Fruit fly (Drosophila melanogaster) whole organism, pupa: ENCODE measurements around the gene RpS14b.

Source experiments
- CG10348 ChIP-seq: fragments of 200-800 bp; sonication (Bioruptor generic); IDR thresholded peaks from 2 replicates; pipeline ENCODE4 v1.3.6; 2022; ENCODE audit warnings: missing biosample characterization, missing genetic modification characterization
- CG12605 ChIP-seq: fragments of 200-800 bp; sonication (Bioruptor generic); IDR thresholded peaks from 2 replicates; pipeline ENCODE4 v1.3.6; 2022; ENCODE audit warnings: missing biosample characterization, missing genetic modification characterization
- CG13204 ChIP-seq: fragments of 200-800 bp; sonication (Bioruptor generic); optimal IDR thresholded peaks from 2 replicates; lab custom pipeline; 2018; ENCODE audit warnings: missing biosample characterization, mild to moderate bottlenecking, missing genetic modification characterization, moderate library complexity
- CG14655 ChIP-seq: fragments of 200-800 bp; sonication (Bioruptor generic); optimal IDR thresholded peaks from 3 replicates; lab custom pipeline; 2017; ENCODE audit warnings: mild to moderate bottlenecking, missing biosample characterization, missing genetic modification reagents, missing genetic modification characterization
- CG15710 ChIP-seq: fragments of 200-800 bp; sonication (Bioruptor generic); optimal IDR thresholded peaks from 2 replicates; lab custom pipeline; 2018; ENCODE audit warnings: missing biosample characterization, mild to moderate bottlenecking, missing genetic modification characterization, moderate library complexity
- CG17806 ChIP-seq: fragments of 200-800 bp; sonication (Bioruptor generic); optimal IDR thresholded peaks from 2 replicates; lab custom pipeline; 2018; ENCODE audit warnings: missing biosample characterization, mild to moderate bottlenecking, missing genetic modification characterization, moderate library complexity
- CG32121 ChIP-seq: fragments of 200-800 bp; sonication (Bioruptor generic); IDR thresholded peaks from 2 replicates; pipeline ENCODE4 v1.3.6; 2022; ENCODE audit warnings: missing biosample characterization, missing genetic modification characterization
- CG34367 ChIP-seq: fragments of 200-800 bp; sonication (Bioruptor generic); optimal IDR thresholded peaks from 2 replicates; lab custom pipeline; 2018; ENCODE audit warnings: missing biosample characterization, mild to moderate bottlenecking, missing genetic modification characterization
- CG4496 ChIP-seq: fragments of 200-800 bp; sonication (Bioruptor generic); IDR thresholded peaks from 3 replicates; pipeline ENCODE4 v1.3.6; 2022; ENCODE audit warnings: missing biosample characterization, missing genetic modification characterization
- CG8159 ChIP-seq: fragments of 200-800 bp; sonication (Bioruptor generic); optimal IDR thresholded peaks from 3 replicates; lab custom pipeline; 2018; ENCODE audit warnings: missing biosample characterization, mild to moderate bottlenecking, missing genetic modification characterization, moderate library complexity
- CG8301 ChIP-seq: fragments of 200-800 bp; sonication (Bioruptor generic); optimal IDR thresholded peaks from 2 replicates; lab custom pipeline; 2018; ENCODE audit warnings: missing biosample characterization, mild to moderate bottlenecking, missing genetic modification characterization
- CG9948 ChIP-seq: fragments of 200-800 bp; sonication (Bioruptor generic); optimal IDR thresholded peaks from 2 replicates; lab custom pipeline; 2018; ENCODE audit warnings: missing biosample characterization, mild to moderate bottlenecking, missing genetic modification characterization, moderate library complexity
- D1 ChIP-seq: fragments of 200-800 bp; sonication (Bioruptor generic); optimal IDR thresholded peaks from 2 replicates; lab custom pipeline; 2018; ENCODE audit warnings: missing biosample characterization, mild to moderate bottlenecking, missing genetic modification characterization, moderate library complexity
- EcR ChIP-seq: fragments of 200-800 bp; sonication (Bioruptor generic); optimal IDR thresholded peaks from 3 replicates; lab custom pipeline; 2019; ENCODE audit warnings: missing biosample characterization, missing genetic modification characterization, mild to moderate bottlenecking, moderate library complexity, missing genetic modification reagents
- Ets98B ChIP-seq: fragments of 200-800 bp; sonication (Bioruptor generic); IDR thresholded peaks from 2 replicates; pipeline ENCODE4 v1.3.6; 2022; ENCODE audit warnings: missing biosample characterization, missing genetic modification characterization
- Pif1A ChIP-seq: fragments of 200-800 bp; sonication (Bioruptor generic); optimal IDR thresholded peaks from 3 replicates; lab custom pipeline; 2016; ENCODE audit warnings: missing biosample characterization, missing genetic modification characterization
- Pif1B ChIP-seq: fragments of 200-800 bp; sonication (Bioruptor generic); optimal IDR thresholded peaks from 3 replicates; lab custom pipeline; 2016; ENCODE audit warnings: missing biosample characterization, missing genetic modification characterization
- Snoo ChIP-seq: fragments of 200-800 bp; sonication (Bioruptor generic); optimal IDR thresholded peaks from 3 replicates; lab custom pipeline; 2017; ENCODE audit warnings: missing biosample characterization, mild to moderate bottlenecking, missing genetic modification characterization, inconsistent platforms
- fd96Ca ChIP-seq: fragments of 200-800 bp; sonication (Bioruptor generic); IDR thresholded peaks from 3 replicates; pipeline ENCODE4 v1.3.6; 2022; ENCODE audit warnings: missing biosample characterization, missing genetic modification characterization
- gl ChIP-seq: fragments of 200-800 bp; sonication (Bioruptor generic); optimal IDR thresholded peaks from 2 replicates; lab custom pipeline; 2018; ENCODE audit warnings: missing biosample characterization, mild to moderate bottlenecking, missing genetic modification characterization
- rn ChIP-seq: fragments of 200-800 bp; sonication (Bioruptor generic); IDR thresholded peaks from 2 replicates; pipeline ENCODE4 v1.3.6; 2022; ENCODE audit warnings: missing biosample characterization, missing genetic modification characterization

RpS14b gene

DNA sequence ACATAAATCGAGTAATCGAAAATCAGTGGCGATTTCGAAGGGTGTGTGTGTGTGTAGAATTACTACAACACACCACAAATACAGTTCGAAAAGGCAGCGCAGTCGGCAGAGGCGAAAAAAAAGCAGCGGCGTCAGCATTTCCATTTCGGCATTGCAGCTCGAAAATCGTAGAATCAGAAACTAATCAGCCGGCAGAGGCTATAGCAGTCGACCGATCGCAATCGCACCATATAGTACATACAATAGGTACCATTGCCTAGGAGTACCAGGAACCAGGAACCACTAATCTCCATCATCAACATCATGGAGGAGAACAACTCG is 25.7 kb upstream of the RpS14b start:
- TF ChIP-seq EcR (no peak), Pif1B (GFP tag; lab: Kevin White, UChicago) (no peak), CG14655 (no peak), CG10348 (GFP tag; lab: Robert Waterston, UW) (no peak), Snoo (tag; lab: Kevin White, UChicago) (no peak), CG9948 (tag; lab: Kevin White, UChicago) (no peak), CG13204 (GFP tag; lab: Kevin White, UChicago) (no peak), CG8301 (tag; lab: Kevin White, UChicago) (no peak), CG17806 (tag; lab: Kevin White, UChicago) (no peak), rn (GFP tag; lab: Robert Waterston, UW) (no peak), CG12605 (GFP tag; lab: Robert Waterston, UW) (no peak), D1 (no peak), fd96Ca (GFP tag; lab: Robert Waterston, UW) (no peak), CG32121 (GFP tag; lab: Robert Waterston, UW) (no peak), Pif1A (GFP tag; lab: Kevin White, UChicago) (no peak), CG15710 (no peak), CG4496 (GFP tag; lab: Robert Waterston, UW) (no peak), CG8159 (tag; lab: Kevin White, UChicago) (no peak), CG34367 (tag; lab: Kevin White, UChicago) (no peak)

DNA sequence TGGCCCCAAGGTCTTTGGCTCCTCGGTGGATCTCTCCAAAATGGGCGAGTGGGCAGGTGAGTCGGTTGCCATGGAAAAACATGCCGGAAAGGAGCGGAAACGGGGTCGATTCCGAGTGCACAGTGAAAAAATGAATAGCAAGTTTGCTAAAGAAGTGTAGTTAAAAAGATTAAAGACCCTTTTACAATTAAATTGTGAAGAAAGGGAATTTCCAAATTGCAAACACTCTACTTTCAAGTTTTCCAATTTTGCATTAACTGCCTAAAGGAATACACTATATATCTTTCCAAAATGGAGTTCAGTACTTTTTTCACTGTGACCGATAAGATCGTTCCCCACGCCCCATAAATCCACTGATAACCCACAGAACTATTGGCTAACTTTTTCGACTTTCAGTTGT is 25.2 kb upstream of the RpS14b start:
- TF ChIP-seq rn (GFP tag; lab: Robert Waterston, UW) = no peak
- no peak for TF ChIP-seq Pif1B (GFP tag; lab: Kevin White, UChicago)
- no peak for TF ChIP-seq CG17806 (tag; lab: Kevin White, UChicago)
- TF ChIP-seq CG32121 (GFP tag; lab: Robert Waterston, UW) = no peak
- TF ChIP-seq gl = no peak
- no peak for TF ChIP-seq D1
- TF ChIP-seq CG4496 (GFP tag; lab: Robert Waterston, UW) = 0 out of 3 replicates have a peak, but pooled peaks have one; percentile 23

DNA sequence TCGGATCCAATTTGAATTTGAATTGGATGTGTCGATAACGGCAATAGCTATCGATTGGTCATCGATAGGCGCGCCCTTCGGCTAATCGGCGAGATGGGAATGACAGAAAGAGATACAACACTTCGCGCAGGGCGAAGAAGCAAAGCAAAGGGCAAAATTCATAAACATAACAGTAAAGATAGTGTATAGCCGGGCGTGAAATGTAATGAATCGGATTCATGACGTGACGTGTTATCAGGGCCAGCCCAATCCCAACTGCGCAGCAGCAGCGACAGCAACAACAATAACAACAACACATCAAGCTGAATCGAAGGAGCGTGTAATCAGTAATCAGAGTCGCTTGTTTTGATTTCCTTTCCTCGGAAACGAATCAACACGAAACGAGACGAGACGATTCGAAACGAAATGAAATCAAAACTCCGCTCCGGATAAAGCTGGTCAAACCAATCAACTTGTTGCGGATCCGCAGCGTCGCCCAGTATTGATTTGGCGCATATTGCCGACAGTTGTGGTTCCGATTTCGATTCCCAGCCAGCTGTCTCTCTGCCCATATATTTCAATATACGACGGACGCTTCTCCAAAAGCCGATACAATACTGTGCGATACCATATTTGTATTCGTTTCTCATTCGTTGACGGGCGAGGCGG is 22.6 kb upstream of the RpS14b start, which contains the start of gene snz:
TSS of gene snz (plus strand) at position 107 of the 648 bp plus-strand sequence.
- TF ChIP-seq D1 (no peak), EcR (peak; percentile 4)

DNA sequence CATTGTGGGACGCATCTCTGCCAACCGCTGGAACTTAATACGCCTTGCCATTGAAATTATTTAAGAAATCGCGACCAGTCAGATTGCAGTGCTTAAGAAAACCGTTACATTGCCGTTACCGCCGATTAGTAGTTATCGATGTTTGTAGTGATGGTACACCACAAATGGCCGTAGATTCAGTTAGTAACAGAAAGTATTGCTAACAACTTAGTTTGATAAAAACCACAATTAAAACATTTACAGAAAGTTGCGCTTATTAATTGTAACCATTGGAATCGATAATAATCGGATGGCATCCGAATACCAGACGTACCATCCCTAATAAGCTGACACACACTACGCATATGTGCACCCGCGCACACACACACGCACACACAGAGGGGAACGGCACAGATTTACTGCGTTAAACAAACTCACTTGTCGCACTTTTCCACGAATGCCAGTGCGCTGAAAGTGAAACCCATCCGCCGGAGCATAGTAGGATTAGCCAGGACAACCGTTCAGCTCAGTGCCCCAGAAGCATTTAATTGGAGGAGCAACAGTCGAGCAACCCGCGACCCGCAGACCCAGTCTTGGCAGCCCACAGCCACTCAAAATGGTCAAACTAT is 14.5 kb upstream of the RpS14b start, which contains the start of the genes hdm and Ykt6:
TSS of gene hdm (minus strand) at position 51 of the 608 bp plus-strand sequence.
TSS of gene Ykt6 (plus strand) at position 329 of the 608 bp plus-strand sequence.
- TF ChIP-seq CG14655 (no peak), Pif1B (GFP tag; lab: Kevin White, UChicago) (no peak), D1 (no peak), CG13204 (GFP tag; lab: Kevin White, UChicago) (no peak), CG32121 (GFP tag; lab: Robert Waterston, UW) (peak; percentile 59), CG8301 (tag; lab: Kevin White, UChicago) (peak; percentile 50), CG15710 (peak; percentile 62), rn (GFP tag; lab: Robert Waterston, UW) (no peak), Pif1A (GFP tag; lab: Kevin White, UChicago) (no peak), EcR (peak; percentile 12), CG12605 (GFP tag; lab: Robert Waterston, UW) (no peak), Ets98B (GFP tag; lab: Robert Waterston, UW) (peak; percentile 64; the same call in 1 of the 2 replicates), CG8159 (tag; lab: Kevin White, UChicago) (no peak), CG9948 (tag; lab: Kevin White, UChicago) (peak; percentile 31), CG4496 (GFP tag; lab: Robert Waterston, UW) (peak; percentile 81; the same call in 2 of the 3 replicates), CG10348 (GFP tag; lab: Robert Waterston, UW) (no peak), gl (peak; percentile 42), Snoo (tag; lab: Kevin White, UChicago) (peak; percentile 61), fd96Ca (GFP tag; lab: Robert Waterston, UW) (no peak), CG34367 (tag; lab: Kevin White, UChicago) (peak; percentile 45), CG17806 (tag; lab: Kevin White, UChicago) (peak; percentile 43)
- TF ChIP-seq, all 21 proteins: peak for 11

DNA sequence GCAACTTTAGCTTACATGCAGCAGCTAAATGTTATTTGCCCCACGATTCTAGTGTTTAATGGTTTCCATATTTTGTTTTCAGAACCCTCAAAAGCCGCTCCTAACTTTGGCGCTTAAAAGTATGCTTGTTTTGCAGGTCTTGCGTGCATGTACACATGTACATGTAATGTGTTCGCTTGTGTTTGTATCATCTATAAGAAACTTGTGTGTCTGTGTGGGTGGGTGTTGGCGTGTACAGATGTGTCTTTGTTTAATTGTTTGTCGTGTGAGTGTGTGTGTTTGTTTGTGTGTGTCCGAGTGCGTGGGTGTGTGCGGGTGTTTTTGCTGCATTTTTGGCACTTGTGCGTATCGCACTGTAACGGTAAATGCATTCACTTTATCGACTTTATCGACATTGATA is 11.6 kb upstream of the RpS14b start:
- TF ChIP-seq D1 (no peak), CG32121 (GFP tag; lab: Robert Waterston, UW) (peak; percentile 35; the same call in 1 of the 2 replicates)

DNA sequence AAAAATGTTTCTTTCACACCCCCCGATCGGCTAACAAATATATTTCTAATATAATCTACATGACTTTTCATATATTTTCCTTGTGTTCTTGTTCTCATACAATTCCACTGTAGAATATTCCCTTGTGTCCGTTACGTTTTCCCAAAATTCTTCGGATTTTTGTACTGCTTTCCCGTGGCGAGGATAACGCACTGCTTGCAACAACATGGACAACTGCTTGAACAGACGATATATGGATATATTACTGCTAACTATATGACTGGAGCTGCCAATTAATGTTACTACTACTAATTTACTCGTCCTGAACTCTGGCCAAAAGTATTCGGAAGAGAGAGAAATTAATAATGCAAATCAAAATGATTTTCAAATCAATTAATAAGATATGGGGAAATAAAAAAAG is 9.8 kb upstream of the RpS14b start:
- TF ChIP-seq rn (GFP tag; lab: Robert Waterston, UW) (no peak), CG8159 (tag; lab: Kevin White, UChicago) (no peak), D1 (no peak), CG4496 (GFP tag; lab: Robert Waterston, UW) (no peak), CG32121 (GFP tag; lab: Robert Waterston, UW) (no peak), CG8301 (tag; lab: Kevin White, UChicago) (no peak), CG15710 (no peak), CG12605 (GFP tag; lab: Robert Waterston, UW) (no peak), Pif1B (GFP tag; lab: Kevin White, UChicago) (no peak), CG34367 (tag; lab: Kevin White, UChicago) (no peak), fd96Ca (GFP tag; lab: Robert Waterston, UW) (no peak), EcR (no peak), CG9948 (tag; lab: Kevin White, UChicago) (no peak), gl (no peak), Ets98B (GFP tag; lab: Robert Waterston, UW) (no peak), CG13204 (GFP tag; lab: Kevin White, UChicago) (no peak), Snoo (tag; lab: Kevin White, UChicago) (no peak)
